Worm (Caenorhabditis elegans): Measurements from ENCODE around the gene col-83.

Gene col-83

DNA sequence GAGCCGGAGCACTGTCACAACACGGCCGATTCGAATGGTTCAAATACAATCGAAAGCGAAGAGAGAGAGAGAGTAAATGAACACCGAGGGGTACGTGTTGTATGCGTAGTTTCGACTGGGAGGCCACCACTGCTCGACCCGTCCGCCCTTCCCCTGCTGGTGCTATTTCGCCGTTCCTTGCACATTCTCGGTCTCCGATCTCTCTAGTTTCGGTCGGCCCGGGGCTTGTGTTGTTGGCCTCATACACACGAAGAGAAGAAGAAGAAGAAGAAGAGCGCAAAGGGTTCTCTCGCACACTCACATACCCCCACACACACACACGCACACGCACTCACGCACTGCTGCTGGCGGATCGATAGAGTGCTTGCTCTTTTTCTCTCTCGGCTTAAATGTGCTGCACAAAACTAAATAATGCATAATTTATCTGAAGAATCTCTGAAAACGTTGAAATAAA lies 2.9 kb downstream of the col-83 start (continued):
- TF ChIP-seq sea-2 (GFP tag; optimal IDR thresholded peaks at IDR 0.05) (peak; percentile 25), nhr-12 (tag; optimal IDR thresholded peaks at IDR 0.05) (no peak), ZK546.5 (tag; optimal IDR thresholded peaks at IDR 0.05) (no peak), pqm-1 (tag; optimal IDR thresholded peaks at IDR 0.05) (peak; percentile 71), ama-1 (optimal IDR thresholded peaks at IDR 0.05) (no peak), nhr-76 (tag; optimal IDR thresholded peaks at IDR 0.05) (no peak), snpc-4 (tag; optimal IDR thresholded peaks at IDR 0.05) (peak; percentile 21), unc-62 (GFP tag; optimal IDR thresholded peaks at IDR 0.05) (peak; percentile 19), egl-5 (tag; optimal IDR thresholded peaks at IDR 0.05) (peak; percentile 55), nfya-1 (tag; optimal IDR thresholded peaks at IDR 0.05; ENCODE audit: insufficient read depth) (peak; percentile 86)

DNA sequence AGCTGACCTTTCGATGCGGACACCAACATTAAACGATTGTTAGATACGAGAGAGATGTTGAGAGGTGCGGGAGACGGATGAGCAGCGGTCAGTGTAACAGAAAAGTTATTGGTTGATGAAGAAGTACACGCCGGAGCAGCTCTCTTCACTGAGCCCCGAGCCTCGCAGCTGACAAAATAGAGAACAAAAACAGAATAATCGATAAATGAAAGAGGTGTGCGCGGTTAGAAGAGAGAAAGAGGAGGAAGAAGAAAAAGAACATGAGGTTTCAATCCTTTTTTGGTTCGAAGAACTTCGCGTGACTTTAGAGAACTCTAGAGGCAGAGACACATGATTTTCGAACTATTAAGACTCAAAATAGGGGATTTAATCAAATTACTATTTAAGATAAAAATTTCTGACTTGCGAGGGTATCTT lies 3.9 kb downstream of the col-83 start:
- TF ChIP-seq mdl-1 (tag; optimal IDR thresholded peaks at IDR 0.05) (no peak), nfya-1 (tag; optimal IDR thresholded peaks at IDR 0.05; ENCODE audit: insufficient read depth) (peak; percentile 47), ceh-28 (tag; optimal IDR thresholded peaks at IDR 0.05) (peak; percentile 49), lin-39 (tag; optimal IDR thresholded peaks at IDR 0.05) (peak; percentile 12)

ce11 chrII:11041027-11041426 lies 4.7 kb downstream of the col-83 start, which contains the start of gene cey-1:
cey-1 (minus strand) TSS chrII:11041206.
- no peak for TF ChIP-seq snpc-4 (tag; optimal IDR thresholded peaks at IDR 0.05)

ce11 chrII:11040140-11040539 lies 5.6 kb downstream of the col-83 start:
- TF ChIP-seq hmg-11 (tag; optimal IDR thresholded peaks at IDR 0.05), result no peak
- TF ChIP-seq nhr-237 (tag; optimal IDR thresholded peaks at IDR 0.05), result no peak
- no peak for TF ChIP-seq fos-1 (tag; optimal IDR thresholded peaks at IDR 0.05)
- TF ChIP-seq egl-27 (tag; optimal IDR thresholded peaks at IDR 0.05), result no peak
- no peak for TF ChIP-seq lsy-12 (tag; optimal IDR thresholded peaks at IDR 0.05)
- no peak for TF ChIP-seq unc-39 (tag; optimal IDR thresholded peaks at IDR 0.05)
- no peak for TF ChIP-seq daf-12 (tag; optimal IDR thresholded peaks at IDR 0.05)
- TF ChIP-seq ceh-28 (tag; optimal IDR thresholded peaks at IDR 0.05), result no peak
- no peak for TF ChIP-seq mdl-1 (tag; optimal IDR thresholded peaks at IDR 0.05)
- no peak for TF ChIP-seq mml-1 (tag; optimal IDR thresholded peaks at IDR 0.05)
- no peak for TF ChIP-seq egl-5 (tag; optimal IDR thresholded peaks at IDR 0.05)
- TF ChIP-seq skn-1 (tag; optimal IDR thresholded peaks at IDR 0.05), result no peak
- no peak for TF ChIP-seq nhr-43 (tag; optimal IDR thresholded peaks at IDR 0.05; ENCODE audit: poor library complexity, severe bottlenecking)
- no peak for TF ChIP-seq pha-4 (tag; optimal IDR thresholded peaks at IDR 0.05)
- no peak for TF ChIP-seq R02D3.7 (tag; optimal IDR thresholded peaks at IDR 0.05)
- TF ChIP-seq ama-1 (optimal IDR thresholded peaks at IDR 0.05), result no peak

DNA sequence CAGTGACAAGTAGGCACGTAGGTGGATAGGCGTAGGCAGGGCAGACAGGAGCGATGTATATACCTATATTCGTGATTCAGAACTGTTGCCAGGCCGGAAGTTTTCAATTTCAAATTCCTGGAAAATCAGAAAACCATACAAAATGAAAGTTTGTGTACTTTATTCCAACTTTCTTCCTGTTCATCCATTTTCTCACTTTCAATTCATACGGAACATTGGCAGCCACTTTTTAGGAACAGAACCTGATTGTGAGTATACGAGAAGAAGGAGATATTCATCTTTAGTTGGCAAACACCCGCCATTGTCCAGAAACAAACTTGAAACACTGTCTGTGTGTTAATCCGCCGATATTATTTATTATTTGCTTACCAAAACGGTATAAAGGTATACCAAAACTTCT lies 10.0 kb downstream of the col-83 start, which contains the start of gene srlf-15:
Gene srlf-15, plus strand, starts transcription at position 301 of the 400 bp plus-strand sequence.
- TF ChIP-seq ceh-9 (tag; optimal IDR thresholded peaks at IDR 0.05), result no peak
- no peak for TF ChIP-seq tbx-2 (tag; optimal IDR thresholded peaks at IDR 0.05)
- no peak for TF ChIP-seq lsy-12 (tag; optimal IDR thresholded peaks at IDR 0.05)
- no peak for TF ChIP-seq ztf-11 (tag; optimal IDR thresholded peaks at IDR 0.05)
- no peak for TF ChIP-seq ceh-16 (tag; optimal IDR thresholded peaks at IDR 0.05)
- TF ChIP-seq egl-27 (tag; optimal IDR thresholded peaks at IDR 0.05), result no peak
- TF ChIP-seq nhr-25 (tag; optimal IDR thresholded peaks at IDR 0.05), result no peak
- no peak for TF ChIP-seq nhr-11 (tag; optimal IDR thresholded peaks at IDR 0.05)

DNA sequence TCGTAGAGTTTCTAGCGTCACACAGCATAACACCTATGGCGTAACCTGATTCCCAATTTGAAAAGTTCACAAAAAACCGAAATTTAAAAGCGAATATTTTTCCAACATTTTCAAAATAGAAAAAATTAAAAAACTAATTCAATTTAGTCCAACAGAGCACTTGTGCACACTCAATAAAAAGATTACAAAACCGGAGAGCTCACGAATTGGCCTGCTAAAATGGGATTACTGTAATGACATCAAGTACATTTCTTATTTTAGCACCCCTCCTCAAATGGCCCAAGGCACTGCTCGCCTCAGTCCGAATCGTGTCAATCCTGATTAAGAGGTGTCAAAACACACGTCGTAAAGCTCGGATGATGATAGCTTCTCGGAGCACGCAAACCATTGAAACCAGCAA lies 13.0 kb downstream of the col-83 start:
- TF ChIP-seq ama-1 (optimal IDR thresholded peaks at IDR 0.05), result no peak
- TF ChIP-seq elt-1 (tag; optimal IDR thresholded peaks at IDR 0.05), result no peak
- no peak for TF ChIP-seq aly-2 (tag; optimal IDR thresholded peaks at IDR 0.05)
- TF ChIP-seq ztf-11 (tag; optimal IDR thresholded peaks at IDR 0.05), result no peak
- TF ChIP-seq ceh-9 (tag; optimal IDR thresholded peaks at IDR 0.05), result no peak
- no peak for TF ChIP-seq hmg-11 (tag; optimal IDR thresholded peaks at IDR 0.05)
- TF ChIP-seq nhr-43 (tag; optimal IDR thresholded peaks at IDR 0.05; ENCODE audit: poor library complexity, severe bottlenecking), result no peak
- TF ChIP-seq nhr-67 (tag; optimal IDR thresholded peaks at IDR 0.05), result no peak
- no peak for TF ChIP-seq elt-2 (tag; optimal IDR thresholded peaks at IDR 0.05)
- TF ChIP-seq mdl-1 (tag; optimal IDR thresholded peaks at IDR 0.05), result no peak
- no peak for TF ChIP-seq lin-15B (tag; optimal IDR thresholded peaks at IDR 0.05)
- TF ChIP-seq R02D3.7 (tag; optimal IDR thresholded peaks at IDR 0.05), result no peak
- no peak for TF ChIP-seq ZK546.5 (tag; optimal IDR thresholded peaks at IDR 0.05)
- TF ChIP-seq fkh-10 (GFP tag; optimal IDR thresholded peaks at IDR 0.05), result no peak
- no peak for TF ChIP-seq pqm-1 (tag; optimal IDR thresholded peaks at IDR 0.05)
- no peak for TF ChIP-seq unc-39 (tag; optimal IDR thresholded peaks at IDR 0.05)
- TF ChIP-seq nhr-23 (tag; optimal IDR thresholded peaks at IDR 0.05), result no peak
- TF ChIP-seq fos-1 (tag; optimal IDR thresholded peaks at IDR 0.05), result no peak

All from whole organism, L3 larva.